Fruit fly (Drosophila melanogaster): ENCODE results near the gene CG34140.

Gene CG34140

DNA sequence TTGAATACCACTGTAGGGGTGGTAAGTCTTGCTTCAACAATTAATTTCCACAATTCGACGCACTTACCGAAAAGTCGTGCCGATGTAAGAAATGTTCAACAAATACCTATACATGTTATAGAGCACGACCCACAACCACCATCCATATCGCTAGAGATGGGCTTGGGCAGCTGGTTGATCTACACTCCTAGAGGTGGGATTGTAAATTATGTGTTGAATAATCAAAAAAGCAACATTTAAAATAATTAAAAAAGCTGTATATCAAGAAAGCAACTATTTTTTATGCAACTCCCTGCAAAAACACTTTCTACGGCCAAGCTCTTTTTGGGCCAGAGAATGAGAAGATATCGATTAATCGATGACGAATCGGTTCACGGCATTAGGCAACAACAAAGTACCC lies at the start of gene CG34140, which contains the start of the genes Mkp and Mtch:
Gene CG34140 (minus strand): TSS at position 174 of the 400 bp plus-strand sequence.
Gene Mkp (minus strand): TSS at position 290 of the 400 bp plus-strand sequence.
Gene Mtch (plus strand): TSS at position 376 of the 400 bp plus-strand sequence.
- TF ChIP-seq noc (tag; optimal IDR thresholded peaks at IDR 0.05) = no peak

DNA sequence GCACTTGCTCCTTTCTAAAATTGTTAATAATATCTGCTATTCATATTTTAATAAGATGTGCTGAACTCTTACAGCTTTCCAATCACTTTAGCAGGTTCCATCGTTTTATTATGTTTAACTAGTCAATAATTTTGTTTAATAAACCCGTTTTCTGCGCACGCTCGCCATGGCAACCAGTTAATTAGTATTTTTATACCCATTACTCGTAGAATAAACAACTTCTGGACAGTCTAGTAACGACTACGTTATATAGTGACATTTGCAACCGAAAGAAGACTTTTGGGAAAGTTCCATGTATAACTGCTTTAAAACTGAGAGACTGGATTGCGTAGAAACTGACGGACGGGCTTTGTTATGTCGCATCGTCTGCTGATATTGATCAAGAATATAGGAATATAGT lies 49.0 kb upstream of the CG34140 start, which contains the start of gene CG34453:
Gene CG34453 (minus strand): TSS at position 101 of the 400 bp plus-strand sequence.
- TF ChIP-seq noc (tag; optimal IDR thresholded peaks at IDR 0.05) = no peak

DNA sequence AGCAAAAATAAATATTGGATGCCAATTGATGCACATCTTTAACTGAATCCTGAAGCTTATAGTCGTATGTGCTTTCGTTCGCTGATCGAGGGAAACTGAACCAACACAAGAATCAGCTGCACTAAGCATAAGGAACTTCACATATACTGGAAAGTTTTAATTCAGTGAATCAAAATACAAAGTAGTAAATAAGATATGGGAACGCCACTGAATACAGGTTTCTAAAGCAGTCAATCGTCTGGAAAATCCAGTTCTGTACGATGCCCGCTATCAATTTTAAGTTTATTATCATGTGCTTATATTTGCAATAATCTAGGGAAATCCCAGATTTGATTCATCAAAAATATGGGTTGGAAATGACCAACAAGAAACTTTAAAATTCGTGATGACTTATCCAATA lies 48.0 kb upstream of the CG34140 start, which contains the start of gene CG34454:
Gene CG34454 (minus strand): TSS at position 84 of the 400 bp plus-strand sequence.
- TF ChIP-seq noc (tag; optimal IDR thresholded peaks at IDR 0.05) = no peak

DNA sequence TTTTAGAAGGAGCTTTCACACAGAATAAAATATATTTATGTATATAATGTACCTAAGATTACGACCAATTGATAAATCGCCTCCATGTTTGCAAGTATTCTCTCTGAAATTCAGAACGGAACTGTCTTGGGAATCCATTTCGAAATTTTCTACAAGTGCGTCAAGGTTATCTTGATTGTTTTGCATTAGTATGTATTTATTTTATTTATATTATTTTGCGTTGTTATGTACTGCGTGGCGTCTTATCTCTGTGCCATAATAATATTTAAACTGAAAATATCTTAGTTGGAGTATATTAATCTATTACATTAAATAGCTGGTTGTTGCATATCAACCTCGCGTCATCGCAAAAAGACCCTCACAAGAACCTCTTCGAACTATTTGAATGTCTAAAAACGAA lies 47.3 kb upstream of the CG34140 start, which contains the start of gene CG42846:
Gene CG42846 (minus strand): TSS at position 101 of the 400 bp plus-strand sequence.
- no peak for TF ChIP-seq noc (tag; optimal IDR thresholded peaks at IDR 0.05)

DNA sequence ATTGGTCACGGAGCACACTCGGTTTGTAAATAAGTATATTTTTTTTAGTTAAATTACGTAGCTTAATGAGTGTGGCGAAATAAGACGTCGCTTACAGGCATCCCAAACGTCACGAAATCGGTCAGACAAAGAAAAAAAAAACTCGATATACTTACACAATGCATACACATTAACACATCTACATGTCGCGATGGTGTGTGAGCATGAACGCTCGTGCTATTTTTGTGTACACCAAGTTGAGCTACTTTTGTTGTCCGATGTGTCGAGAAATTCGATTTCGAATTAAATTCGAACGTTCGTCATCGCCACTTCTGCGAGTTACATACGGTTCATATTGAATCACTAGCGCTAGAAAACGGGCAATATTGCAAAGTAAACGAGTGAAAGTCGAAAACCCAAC lies 40.9 kb upstream of the CG34140 start:
- TF ChIP-seq noc (tag; optimal IDR thresholded peaks at IDR 0.05) = no peak

DNA sequence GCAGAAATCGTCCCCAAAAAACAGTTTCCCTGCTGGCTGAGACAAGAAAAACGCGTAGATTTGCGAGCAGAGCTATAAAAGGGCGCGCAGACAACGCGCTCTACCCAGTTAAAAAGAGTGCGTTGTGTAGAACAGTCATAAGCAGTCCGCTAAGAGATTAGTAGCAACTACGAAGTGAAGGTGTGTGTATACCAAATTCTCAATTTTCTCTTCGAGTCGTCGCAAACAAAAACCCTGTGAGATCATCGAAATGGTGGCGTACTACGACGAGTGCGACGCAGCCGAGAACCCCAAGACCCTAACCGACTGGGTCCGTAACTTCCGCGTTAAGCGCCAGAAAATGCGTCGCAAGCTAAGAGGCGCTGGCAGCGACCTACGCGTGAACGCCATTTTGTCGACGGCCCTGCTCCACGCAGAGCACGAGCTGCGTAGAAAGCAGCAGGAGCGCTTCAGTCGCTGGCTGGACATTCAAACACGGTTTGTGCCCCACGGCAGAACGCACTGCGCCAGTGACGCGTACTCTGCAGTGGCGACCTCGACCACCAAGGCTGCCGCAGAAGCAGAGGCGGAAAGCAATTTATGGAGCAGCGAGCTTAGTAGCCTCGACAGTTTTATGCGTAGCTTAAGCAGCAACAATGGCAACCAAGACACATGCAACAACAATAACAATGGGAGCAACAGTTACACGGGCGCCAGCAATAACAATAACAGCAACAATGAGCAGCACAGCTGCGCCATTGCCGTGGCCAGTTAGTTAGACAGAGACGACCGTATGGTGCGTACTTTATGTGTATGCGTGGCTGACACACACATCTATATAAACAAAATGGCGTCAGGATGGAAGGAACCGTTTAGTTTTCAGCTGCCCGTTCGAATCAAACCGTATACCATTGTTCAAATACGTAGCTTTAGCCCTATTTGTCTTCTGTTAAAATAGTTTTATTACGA lies 40.1 kb upstream of the CG34140 start:
- no peak for TF ChIP-seq noc (tag; optimal IDR thresholded peaks at IDR 0.05)

DNA sequence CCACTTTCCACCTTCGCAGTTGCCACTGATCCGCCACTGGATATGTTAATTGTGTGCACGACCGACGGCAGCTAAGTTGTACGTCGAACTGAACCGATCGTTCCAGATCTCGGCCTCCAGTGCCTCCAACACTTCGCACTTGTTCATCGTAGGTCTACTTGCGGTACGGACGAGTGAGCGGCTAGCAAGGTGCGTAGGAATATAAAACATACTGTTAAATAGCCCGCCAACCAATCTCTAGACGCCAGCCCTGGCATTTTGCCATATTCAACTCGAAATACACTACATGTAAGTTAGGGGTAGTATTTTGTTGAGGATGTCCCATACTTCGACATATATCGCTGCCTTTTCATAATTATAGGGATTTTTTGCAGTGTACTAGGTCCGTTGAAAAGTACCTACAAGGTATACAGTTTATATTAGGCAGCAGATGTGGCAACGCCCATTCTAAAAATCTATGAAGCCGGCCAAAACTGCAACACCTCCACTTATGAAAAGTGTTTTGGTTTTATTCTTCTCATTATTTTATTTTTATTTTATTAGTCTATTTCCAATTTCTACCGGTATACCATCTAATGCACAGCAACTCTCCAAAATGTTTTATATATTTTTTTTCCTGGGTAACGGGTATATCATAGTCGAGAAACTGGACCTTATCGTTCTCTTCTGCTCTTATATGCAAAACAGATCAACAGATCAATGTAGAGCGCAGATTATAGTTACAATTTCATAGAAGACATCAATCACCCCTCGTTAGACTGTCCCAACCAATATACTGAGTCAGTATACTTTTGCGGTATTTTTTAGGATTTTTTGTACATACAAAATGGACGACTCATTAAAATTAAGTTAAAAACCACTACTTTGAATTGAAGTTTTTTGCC lies 39.0 kb upstream of the CG34140 start, which contains the start of the genes pyx and CG33229:
Gene pyx (minus strand): TSS at position 51 of the 884 bp plus-strand sequence.
Gene CG33229 (plus strand): TSS at position 834 of the 884 bp plus-strand sequence.
- peak; percentile 64 for TF ChIP-seq noc (tag; optimal IDR thresholded peaks at IDR 0.05)

DNA sequence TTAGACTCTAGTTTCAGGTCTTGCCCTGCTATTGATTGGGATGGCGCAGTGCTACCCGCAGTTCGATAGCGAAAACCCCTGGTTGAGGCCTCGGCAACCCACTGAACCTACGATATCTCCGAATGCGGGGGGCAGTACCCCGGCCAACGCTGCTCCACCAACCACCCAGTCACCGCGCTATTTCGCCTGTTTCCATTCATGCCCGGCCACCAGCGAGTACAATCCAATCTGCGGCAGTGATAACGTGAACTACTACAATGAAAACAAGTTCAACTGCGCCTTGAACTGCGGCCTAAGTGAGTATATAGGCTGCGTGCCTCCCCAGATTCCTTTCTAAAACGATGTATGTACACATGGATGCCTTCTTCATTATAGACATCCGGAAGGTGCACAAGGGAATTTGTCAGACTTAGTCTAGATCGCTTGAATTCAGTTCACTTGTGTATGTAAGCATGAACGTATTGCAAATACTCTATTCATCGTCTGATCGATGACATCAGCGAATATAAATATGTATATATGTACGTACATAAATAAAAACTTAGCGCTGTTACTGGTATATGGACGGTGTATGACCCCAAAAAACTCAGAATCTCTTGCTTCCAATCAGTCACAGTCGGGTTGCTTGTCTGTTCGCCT lies 33.4 kb upstream of the CG34140 start, which contains the start of gene CG13877:
Gene CG13877 (plus strand): TSS at position 589 of the 639 bp plus-strand sequence.
- TF ChIP-seq noc (tag; optimal IDR thresholded peaks at IDR 0.05) = no peak

DNA sequence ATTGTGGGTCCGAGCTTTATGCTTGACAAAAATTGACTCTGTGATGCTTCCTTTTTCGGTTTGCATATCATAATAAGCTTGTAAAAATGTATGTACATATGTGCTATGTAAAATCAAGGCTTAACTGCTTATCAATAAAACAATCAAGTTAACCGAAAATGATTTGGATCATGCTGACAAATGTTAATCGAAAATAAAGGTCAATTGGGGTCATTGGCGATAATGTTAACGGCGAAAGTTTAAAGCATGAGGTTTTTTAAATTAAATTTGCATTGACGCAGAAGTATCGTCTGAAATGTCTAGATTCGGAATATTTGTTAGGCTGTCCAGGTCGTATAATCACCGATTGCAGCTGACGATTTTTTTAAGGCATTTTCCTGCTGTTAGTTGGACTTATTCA lies 32.1 kb upstream of the CG34140 start, which contains the start of gene Kaz1-ORFB:
Gene Kaz1-ORFB (plus strand): TSS at position 301 of the 400 bp plus-strand sequence.
- no peak for TF ChIP-seq noc (tag; optimal IDR thresholded peaks at IDR 0.05)

DNA sequence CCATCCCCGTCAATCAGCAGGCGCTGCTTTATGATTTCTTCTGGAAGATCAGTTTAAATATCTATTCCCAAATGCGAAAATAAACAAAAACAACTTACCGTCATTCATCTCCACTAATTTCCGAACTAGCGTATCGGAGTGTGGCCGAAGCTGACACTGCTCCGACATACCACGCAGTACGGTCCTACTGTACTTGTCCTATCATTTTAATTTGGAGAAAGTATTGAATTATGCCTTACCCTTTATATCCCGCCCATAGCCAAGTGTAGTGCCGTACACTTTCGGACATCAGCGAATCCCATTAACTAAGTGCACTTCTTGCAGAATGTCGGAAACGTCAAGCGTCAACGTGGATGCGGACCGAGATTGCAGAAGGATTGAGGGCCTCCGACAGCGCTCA lies 28.3 kb upstream of the CG34140 start, which contains the start of the genes thoc7 and Dis3l2:
Gene thoc7 (minus strand): TSS at position 168 of the 400 bp plus-strand sequence.
Gene Dis3l2 (plus strand): TSS at position 190 of the 400 bp plus-strand sequence.
- no peak for TF ChIP-seq noc (tag; optimal IDR thresholded peaks at IDR 0.05)

DNA sequence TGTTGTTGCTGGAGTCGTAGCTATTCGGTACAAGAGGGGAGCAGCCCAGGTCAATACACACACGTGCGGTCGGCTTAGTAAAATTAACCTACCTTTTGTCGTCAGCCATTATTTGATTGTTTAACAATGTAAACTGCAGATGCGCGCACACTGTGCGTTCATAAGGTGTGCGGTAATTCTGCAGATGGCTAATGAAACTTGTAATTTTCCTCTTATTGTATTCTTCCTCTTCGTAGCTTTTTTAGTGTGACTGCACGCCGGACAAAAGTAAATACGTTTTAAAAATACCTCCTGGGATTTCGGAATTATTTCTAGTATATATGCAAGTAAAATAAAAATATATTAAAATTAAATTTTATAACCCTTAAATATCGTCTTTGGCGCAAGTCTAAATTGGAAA lies 27.0 kb upstream of the CG34140 start, which contains the start of gene Prp4k:
Gene Prp4k (minus strand): TSS at position 258 of the 400 bp plus-strand sequence.
- no peak for TF ChIP-seq noc (tag; optimal IDR thresholded peaks at IDR 0.05)

DNA sequence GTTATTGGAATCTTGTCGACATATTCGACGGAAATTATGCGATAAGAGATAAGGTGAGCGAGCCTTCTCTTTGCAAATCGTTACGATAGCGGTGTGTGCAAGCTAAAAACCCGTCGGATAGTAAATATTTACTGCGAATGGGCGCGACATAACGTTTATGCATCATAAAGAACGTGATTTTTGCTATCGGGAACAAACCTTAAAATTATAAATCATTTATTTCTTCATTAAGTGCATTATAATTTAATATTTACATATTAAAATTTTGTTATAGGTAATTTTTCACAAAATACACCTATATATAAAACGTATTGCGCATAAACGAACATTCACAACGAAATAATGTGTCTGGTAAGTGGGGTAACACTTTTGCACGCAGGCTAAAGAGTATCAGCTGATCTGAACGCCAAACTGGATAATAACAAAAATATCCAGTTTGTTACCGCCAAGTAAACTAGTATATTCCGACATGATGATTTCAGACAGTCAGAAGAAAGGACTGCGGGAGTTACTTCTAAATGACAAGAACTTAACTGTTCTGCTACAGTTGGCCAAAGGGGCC lies 21.6 kb upstream of the CG34140 start, which contains the start of the genes Gk1 and CG13876:
Gene Gk1 (minus strand): TSS at position 122 of the 562 bp plus-strand sequence.
Gene CG13876 (plus strand): TSS at position 412 of the 562 bp plus-strand sequence.
- TF ChIP-seq noc (tag; optimal IDR thresholded peaks at IDR 0.05) = peak; percentile 98

DNA sequence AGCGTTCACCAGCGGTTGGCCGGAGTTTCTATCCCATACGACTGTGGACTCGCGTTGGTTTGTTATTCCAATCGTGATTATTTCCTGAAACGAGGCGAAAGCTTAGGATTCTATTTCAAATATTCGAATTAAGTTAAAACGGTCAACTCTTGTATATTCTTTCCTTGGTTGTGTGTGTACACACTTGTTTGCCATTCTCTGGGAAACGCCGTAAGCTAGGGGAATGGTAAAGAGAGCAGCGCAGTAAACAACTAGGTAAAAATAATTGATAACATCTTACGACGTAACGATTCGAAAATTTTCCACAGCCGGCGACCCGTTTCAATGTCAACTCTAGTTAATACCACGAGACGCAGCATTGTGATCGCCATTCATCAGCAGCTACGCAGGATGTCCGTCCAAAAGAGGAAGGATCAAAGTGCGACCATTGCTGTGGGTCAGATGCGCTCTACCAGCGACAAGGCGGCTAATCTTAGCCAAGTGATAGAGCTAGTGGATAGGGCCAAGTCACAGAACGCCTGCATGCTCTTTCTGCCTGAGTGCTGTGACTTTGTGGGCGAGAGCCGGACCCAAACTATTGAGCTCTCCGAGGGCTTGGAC lies 19.4 kb upstream of the CG34140 start, which contains the start of gene NitFhit:
Gene NitFhit (plus strand): TSS at position 195 of the 600 bp plus-strand sequence.
- peak; percentile 16 for TF ChIP-seq noc (tag; optimal IDR thresholded peaks at IDR 0.05)
